Fruit fly (Drosophila melanogaster) whole organism, prepupa: ENCODE measurements around the gene Ude.

Experiments
- Blimp-1 ChIP-seq: fragments of 200-800 bp; sonication (Bioruptor generic); optimal IDR thresholded peaks from 3 replicates; lab custom pipeline; 2017; ENCODE audit warnings: missing biosample characterization, missing genetic modification characterization, mild to moderate bottlenecking, moderate library complexity, missing genetic modification reagents
- CG11902 ChIP-seq: fragments of 200-800 bp; sonication (Bioruptor generic); optimal IDR thresholded peaks from 3 replicates; lab custom pipeline; 2016; ENCODE audit warnings: missing biosample characterization, missing genetic modification characterization
- CG1621 ChIP-seq: fragments of 200-800 bp; sonication (Bioruptor generic); optimal IDR thresholded peaks from 3 replicates; lab custom pipeline; 2018; ENCODE audit warnings: missing biosample characterization, mild to moderate bottlenecking, missing genetic modification characterization
- CG3919 ChIP-seq: fragments of 200-800 bp; sonication (Bioruptor generic); optimal IDR thresholded peaks from 3 replicates; lab custom pipeline; 2016; ENCODE audit warnings: missing biosample characterization, missing genetic modification characterization
- CG8319 ChIP-seq: fragments of 200-800 bp; sonication (Bioruptor generic); optimal IDR thresholded peaks from 3 replicates; lab custom pipeline; 2016; ENCODE audit warnings: missing biosample characterization, missing genetic modification characterization
- Hr38 ChIP-seq: sonication (Bioruptor generic); optimal IDR thresholded peaks from 2 replicates; lab custom pipeline; 2016; ENCODE audit warnings: missing biosample characterization, missing genetic modification characterization

- TF ChIP-seq CG1621 (tag; lab: Kevin White, UChicago) (no peak), CG11902 (GFP tag; lab: Kevin White, UChicago) (no peak), Blimp-1 (GFP tag; lab: Kevin White, UChicago) (no peak), CG3919 (no peak), Hr38 (GFP tag; lab: Kevin White, UChicago) (no peak), CG8319 (GFP tag; lab: Kevin White, UChicago) (no peak)
Observed at dm6 chr3R:24807321-24807720, 7.9 kb upstream of the Ude start, which contains the start of gene CG6980.
